Fruit fly (Drosophila melanogaster): ENCODE results near the gene Tango10.

DNA sequence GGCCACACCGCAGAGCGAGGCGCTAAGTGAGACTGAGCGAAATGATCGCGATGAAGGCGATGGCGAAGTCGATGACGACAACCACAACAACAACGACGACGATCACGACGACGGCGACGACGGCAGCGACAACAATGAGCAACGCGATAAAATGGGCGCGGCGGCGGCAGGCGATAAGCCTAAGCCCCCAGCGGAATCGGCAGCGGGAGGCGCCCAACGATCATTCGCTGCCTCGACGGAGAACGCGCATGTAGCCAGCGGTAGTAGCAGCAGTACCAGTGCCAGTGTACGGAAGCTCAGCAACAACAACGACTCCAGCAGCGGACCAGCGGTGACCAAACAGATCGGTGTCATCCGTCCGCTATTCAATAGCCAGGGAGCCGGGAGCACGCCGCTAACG lies 36.6 kb upstream of the Tango10 start:
- TF ChIP-seq ttk (optimal IDR thresholded peaks at IDR 0.05), result no peak
- TF ChIP-seq psq (optimal IDR thresholded peaks at IDR 0.05), result no peak
- no peak for TF ChIP-seq h (optimal IDR thresholded peaks at IDR 0.05)

Data from Kc167 (cell line).